Worm (Caenorhabditis elegans): ENCODE data around the gene spe-10.

ce11 chrV:10387412-10387811 is 3.4 kb downstream of the spe-10 start:
- TF ChIP-seq lin-39 (tag; optimal IDR thresholded peaks at IDR 0.05) (no peak), mab-5 (tag; optimal IDR thresholded peaks at IDR 0.05) (no peak), unc-62 (GFP tag; optimal IDR thresholded peaks at IDR 0.05) (no peak), snpc-4 (tag; optimal IDR thresholded peaks at IDR 0.05) (no peak), unc-39 (tag; optimal IDR thresholded peaks at IDR 0.05) (no peak), dmd-4 (tag; optimal IDR thresholded peaks at IDR 0.05) (no peak), nhr-77 (tag; optimal IDR thresholded peaks at IDR 0.05) (no peak), nhr-237 (tag; optimal IDR thresholded peaks at IDR 0.05) (no peak), lsy-2 (tag; optimal IDR thresholded peaks at IDR 0.05) (no peak), nhr-6 (tag; optimal IDR thresholded peaks at IDR 0.05) (no peak)

Data from whole organism, L2 larva.